Worm (Caenorhabditis elegans) whole organism, L3 larva: ENCODE results near the gene Y48A6B.3.

ENCODE experiments used
- R02D3.7 ChIP-seq: fragments of 150-350 bp; optimal IDR thresholded peaks from 2 replicates; lab custom pipeline; 2014; ENCODE audit warnings: missing biosample characterization, missing genetic modification characterization
- ZK546.5 ChIP-seq: sonication (generic microtip); optimal IDR thresholded peaks from 2 replicates; lab custom pipeline; 2017; ENCODE audit warnings: missing biosample characterization, missing genetic modification characterization
- aly-2 ChIP-seq: fragments of 150-350 bp; optimal IDR thresholded peaks from 2 replicates; lab custom pipeline; 2014; ENCODE audit warnings: missing biosample characterization, missing genetic modification characterization
- ama-1 ChIP-seq: fragments of 150-350 bp; optimal IDR thresholded peaks from 2 replicates; lab custom pipeline; 2018
- ceh-16 ChIP-seq: sonication (generic microtip); optimal IDR thresholded peaks from 2 replicates; lab custom pipeline; 2017; ENCODE audit warnings: missing biosample characterization, missing genetic modification characterization
- ceh-28 ChIP-seq: fragments of 150-350 bp; optimal IDR thresholded peaks from 2 replicates; lab custom pipeline; 2014; ENCODE audit warnings: missing biosample characterization, missing genetic modification reagents, missing genetic modification characterization
- ceh-82 ChIP-seq: fragments of 150-350 bp; optimal IDR thresholded peaks from 2 replicates; lab custom pipeline; 2014; ENCODE audit warnings: missing biosample characterization, missing genetic modification characterization
- ceh-9 ChIP-seq: sonication (generic microtip); optimal IDR thresholded peaks from 2 replicates; lab custom pipeline; 2018; ENCODE audit warnings: missing biosample characterization, missing genetic modification characterization
- daf-12 ChIP-seq: fragments of 150-350 bp; optimal IDR thresholded peaks from 2 replicates; lab custom pipeline; 2014; ENCODE audit warnings: missing biosample characterization, missing genetic modification reagents, missing genetic modification characterization
- egl-27 ChIP-seq: sonication (generic microtip); optimal IDR thresholded peaks from 4 replicates; lab custom pipeline; 2017; ENCODE audit warnings: missing biosample characterization, missing genetic modification reagents, missing genetic modification characterization
- egl-5 ChIP-seq: fragments of 150-350 bp; optimal IDR thresholded peaks from 2 replicates; lab custom pipeline; 2017; ENCODE audit warnings: missing biosample characterization, missing genetic modification reagents, missing genetic modification characterization, inconsistent platforms
- elt-1 ChIP-seq: fragments of 150-350 bp; optimal IDR thresholded peaks from 2 replicates; lab custom pipeline; 2014; ENCODE audit warnings: missing biosample characterization, missing genetic modification characterization
- elt-2 ChIP-seq: sonication (generic microtip); optimal IDR thresholded peaks from 2 replicates; lab custom pipeline; 2016; ENCODE audit warnings: missing genetic modification reagents, mild to moderate bottlenecking, missing genetic modification characterization, missing compliant biosample characterization
- elt-3 ChIP-seq, 3 experiments: fragments of 150-350 bp in 1 of 3; sonication (generic microtip) in 2 of 3; optimal IDR thresholded peaks; 2 replicates in 2 of 3; 4 replicates in 1 of 3; lab custom pipeline; 2014 to 2017; ENCODE audit warnings: missing biosample characterization in 3 of 3, missing genetic modification characterization in 3 of 3
- eor-1 ChIP-seq, 2 experiments: fragments of 150-350 bp; optimal IDR thresholded peaks; 2 replicates each; lab custom pipeline; 2014 to 2018; ENCODE audit warnings: missing biosample characterization in 2 of 2, missing genetic modification characterization in 2 of 2
- fkh-10 ChIP-seq: sonication (generic microtip); optimal IDR thresholded peaks from 2 replicates; lab custom pipeline; 2017; ENCODE audit warnings: missing biosample characterization, missing genetic modification reagents, missing genetic modification characterization
- fkh-2 ChIP-seq: fragments of 150-350 bp; optimal IDR thresholded peaks from 2 replicates; lab custom pipeline; 2014; ENCODE audit warnings: missing biosample characterization, missing genetic modification reagents, missing genetic modification characterization
- fos-1 ChIP-seq: fragments of 150-350 bp; optimal IDR thresholded peaks from 2 replicates; lab custom pipeline; 2014; ENCODE audit warnings: missing biosample characterization, missing genetic modification characterization
- hmg-11 ChIP-seq: sonication (generic microtip); optimal IDR thresholded peaks from 2 replicates; lab custom pipeline; 2016; ENCODE audit warnings: missing genetic modification characterization, missing compliant biosample characterization
- jun-1 ChIP-seq: fragments of 150-350 bp; optimal IDR thresholded peaks from 2 replicates; lab custom pipeline; 2014; ENCODE audit warnings: missing biosample characterization, missing genetic modification reagents, missing genetic modification characterization
- lin-15B ChIP-seq: fragments of 150-350 bp; optimal IDR thresholded peaks from 2 replicates; lab custom pipeline; 2014; ENCODE audit warnings: missing biosample characterization, missing genetic modification characterization
- lin-39 ChIP-seq: fragments of 150-350 bp; optimal IDR thresholded peaks from 2 replicates; lab custom pipeline; 2018; ENCODE audit warnings: missing biosample characterization, missing genetic modification reagents, missing genetic modification characterization
- lsy-12 ChIP-seq: sonication (generic microtip); optimal IDR thresholded peaks from 2 replicates; lab custom pipeline; 2016; ENCODE audit warnings: mild to moderate bottlenecking, missing genetic modification characterization, missing compliant biosample characterization
- mdl-1 ChIP-seq: fragments of 150-350 bp; optimal IDR thresholded peaks from 2 replicates; lab custom pipeline; 2014; ENCODE audit warnings: missing biosample characterization, missing genetic modification characterization
- mml-1 ChIP-seq: fragments of 150-350 bp; sonication (generic microtip); optimal IDR thresholded peaks from 3 replicates; lab custom pipeline; 2014; ENCODE audit warnings: missing biosample characterization, missing genetic modification characterization
- nfya-1 ChIP-seq: sonication (generic microtip); optimal IDR thresholded peaks from 2 replicates; lab custom pipeline; 2017; ENCODE audit warnings: missing genetic modification characterization, mild to moderate bottlenecking, missing compliant biosample characterization, antibody characterized with exemption, moderate library complexity; ENCODE audit not compliant: insufficient read depth
- nhr-11 ChIP-seq: fragments of 150-350 bp; optimal IDR thresholded peaks from 2 replicates; lab custom pipeline; 2014; ENCODE audit warnings: missing biosample characterization, missing genetic modification characterization
- nhr-12 ChIP-seq: fragments of 150-350 bp; optimal IDR thresholded peaks from 2 replicates; lab custom pipeline; 2014; ENCODE audit warnings: missing biosample characterization, missing genetic modification characterization
- nhr-23 ChIP-seq: fragments of 150-350 bp; optimal IDR thresholded peaks from 2 replicates; lab custom pipeline; 2014; ENCODE audit warnings: missing biosample characterization, missing genetic modification reagents, missing genetic modification characterization
- nhr-237 ChIP-seq: fragments of 150-350 bp; optimal IDR thresholded peaks from 2 replicates; lab custom pipeline; 2014; ENCODE audit warnings: missing biosample characterization, missing genetic modification characterization
- nhr-25 ChIP-seq: sonication (generic microtip); optimal IDR thresholded peaks from 2 replicates; lab custom pipeline; 2017; ENCODE audit warnings: missing biosample characterization, missing genetic modification characterization
- nhr-28 ChIP-seq: fragments of 150-350 bp; optimal IDR thresholded peaks from 2 replicates; lab custom pipeline; 2014; ENCODE audit warnings: missing biosample characterization, missing genetic modification characterization
- nhr-43 ChIP-seq: sonication (generic microtip); optimal IDR thresholded peaks from 2 replicates; lab custom pipeline; 2016; ENCODE audit warnings: mild to moderate bottlenecking, missing genetic modification characterization, missing compliant biosample characterization; ENCODE audit not compliant: poor library complexity, severe bottlenecking
- nhr-67 ChIP-seq: fragments of 150-350 bp; optimal IDR thresholded peaks from 2 replicates; lab custom pipeline; 2014; ENCODE audit warnings: missing biosample characterization, missing genetic modification characterization
- nhr-76 ChIP-seq: fragments of 150-350 bp; sonication (generic microtip); optimal IDR thresholded peaks from 5 replicates; lab custom pipeline; 2014; ENCODE audit warnings: missing biosample characterization, missing genetic modification characterization
- nhr-77 ChIP-seq: fragments of 150-350 bp; optimal IDR thresholded peaks from 2 replicates; lab custom pipeline; 2014; ENCODE audit warnings: missing biosample characterization, missing genetic modification characterization
- pha-4 ChIP-seq: fragments of 150-350 bp; optimal IDR thresholded peaks from 2 replicates; lab custom pipeline; 2014; ENCODE audit warnings: missing biosample characterization, missing genetic modification reagents, missing genetic modification characterization
- pqm-1 ChIP-seq: fragments of 150-350 bp; optimal IDR thresholded peaks from 2 replicates; lab custom pipeline; 2017; ENCODE audit warnings: missing biosample characterization, missing genetic modification characterization, inconsistent platforms
- sea-2 ChIP-seq: fragments of 150-350 bp; sonication (generic microtip); optimal IDR thresholded peaks from 4 replicates; lab custom pipeline; 2014; ENCODE audit warnings: missing biosample characterization, missing genetic modification reagents, missing genetic modification characterization
- skn-1 ChIP-seq: fragments of 150-350 bp; optimal IDR thresholded peaks from 2 replicates; lab custom pipeline; 2014; ENCODE audit warnings: missing biosample characterization, missing genetic modification characterization
- snpc-4 ChIP-seq: fragments of 150-350 bp; optimal IDR thresholded peaks from 2 replicates; lab custom pipeline; 2014; ENCODE audit warnings: missing biosample characterization, missing genetic modification characterization
- tbx-2 ChIP-seq: sonication (generic microtip); optimal IDR thresholded peaks from 2 replicates; lab custom pipeline; 2016; ENCODE audit warnings: mild to moderate bottlenecking, missing genetic modification characterization, missing compliant biosample characterization
- unc-39 ChIP-seq: sonication (generic microtip); optimal IDR thresholded peaks from 4 replicates; lab custom pipeline; 2017; ENCODE audit warnings: missing biosample characterization, missing genetic modification characterization
- unc-62 ChIP-seq: fragments of 150-350 bp; sonication (generic microtip); optimal IDR thresholded peaks from 4 replicates; lab custom pipeline; 2014; ENCODE audit warnings: missing biosample characterization, missing genetic modification reagents, missing genetic modification characterization
- zag-1 ChIP-seq: fragments of 150-350 bp; optimal IDR thresholded peaks from 2 replicates; lab custom pipeline; 2014; ENCODE audit warnings: missing biosample characterization, missing genetic modification characterization
- ztf-11 ChIP-seq: fragments of 150-350 bp; optimal IDR thresholded peaks from 2 replicates; lab custom pipeline; 2014; ENCODE audit warnings: missing biosample characterization, missing genetic modification characterization
- ztf-4 ChIP-seq: fragments of 150-350 bp; optimal IDR thresholded peaks from 2 replicates; lab custom pipeline; 2014; ENCODE audit warnings: missing biosample characterization, missing genetic modification characterization

Gene Y48A6B.3

DNA sequence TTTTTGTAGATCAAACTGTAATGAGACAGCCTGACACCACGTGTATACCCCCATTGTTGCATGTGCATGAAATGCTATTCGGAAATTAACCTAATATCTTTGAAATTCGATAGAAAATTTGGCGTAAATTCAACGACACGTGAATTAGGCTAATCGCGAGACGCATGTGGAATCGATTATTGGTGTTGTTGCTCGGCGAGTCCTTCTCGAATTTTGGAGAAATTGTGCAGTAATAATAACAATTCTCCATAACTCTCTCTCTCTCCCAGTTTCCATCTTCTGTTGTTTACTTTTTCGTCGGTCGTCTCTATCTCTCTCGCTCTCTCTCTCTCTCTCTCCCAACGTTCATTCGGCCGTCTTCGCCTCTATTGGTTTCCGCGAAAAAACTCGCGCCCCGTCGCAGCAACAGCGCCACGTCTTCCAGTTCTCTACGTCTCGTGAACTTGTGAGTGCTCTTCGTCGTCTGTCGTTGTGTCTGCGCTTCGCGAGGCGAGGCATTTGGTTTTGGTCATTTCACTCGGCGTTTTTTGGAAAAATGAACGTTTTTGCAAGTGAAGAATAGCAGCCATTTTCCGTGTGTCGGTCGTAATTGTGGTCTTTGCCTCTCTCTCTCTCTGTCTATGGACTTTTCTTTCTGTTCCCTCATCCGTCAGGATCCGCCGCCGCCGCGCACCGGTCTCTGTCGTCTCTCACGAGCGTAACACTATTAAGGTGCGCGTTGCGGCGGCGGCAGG, 46.7 kb downstream of the Y48A6B.3 start:
- TF ChIP-seq fos-1 (tag; lab: Kevin White, UChicago) (no peak), mml-1 (tag; lab: Kevin White, UChicago) (no peak), ceh-9 (tag; lab: Kevin White, UChicago) (no peak), aly-2 (tag; lab: Kevin White, UChicago) (no peak), elt-3 (tag; optimal IDR thresholded peaks at IDR 0.05; lab: Kevin White, UChicago) (no peak), nhr-25 (peak; percentile 78), mdl-1 (tag; lab: Kevin White, UChicago) (no peak), nhr-237 (tag; lab: Kevin White, UChicago) (no peak), nfya-1 (tag; lab: Kevin White, UChicago) (peak; percentile 92), fkh-2 (no peak), R02D3.7 (tag; lab: Kevin White, UChicago) (no peak), nhr-23 (tag; lab: Kevin White, UChicago) (peak; percentile 75), ZK546.5 (tag; lab: Kevin White, UChicago) (no peak), ceh-28 (tag; lab: Kevin White, UChicago) (peak; percentile 17), daf-12 (tag; lab: Kevin White, UChicago) (no peak), lin-15B (tag; lab: Kevin White, UChicago) (peak; percentile 53), ztf-4 (tag; lab: Kevin White, UChicago) (no peak), nhr-11 (tag; lab: Kevin White, UChicago) (no peak), jun-1 (tag; lab: Kevin White, UChicago) (peak; percentile 27), nhr-43 (tag; lab: Kevin White, UChicago) (no peak), nhr-67 (tag; lab: Kevin White, UChicago) (no peak), ceh-16 (no peak), eor-1 (tag; optimal IDR thresholded peaks at IDR 0.05; lab: Kevin White, UChicago) (no peak), elt-1 (tag; lab: Kevin White, UChicago) (no peak), lin-39 (tag; lab: Kevin White, UChicago) (peak; percentile 82), ztf-11 (tag; lab: Kevin White, UChicago) (no peak), nhr-28 (no peak), ceh-82 (tag; lab: Kevin White, UChicago) (no peak), skn-1 (tag; lab: Kevin White, UChicago) (no peak), nhr-12 (no peak), pha-4 (tag; lab: Kevin White, UChicago) (peak; percentile 92), hmg-11 (tag; lab: Kevin White, UChicago) (peak; percentile 72), unc-62 (no peak), nhr-77 (no peak), tbx-2 (no peak), egl-27 (tag; lab: Kevin White, UChicago) (peak; percentile 22), sea-2 (GFP tag; lab: Kevin White, UChicago) (no peak), egl-5 (peak; percentile 15), fkh-10 (no peak), nhr-76 (tag; lab: Kevin White, UChicago) (no peak), zag-1 (tag; lab: Kevin White, UChicago) (no peak), lsy-12 (tag; lab: Kevin White, UChicago) (no peak), unc-39 (tag; lab: Kevin White, UChicago) (no peak), snpc-4 (tag; lab: Kevin White, UChicago) (peak; percentile 46), ama-1 (lab: Kevin White, UChicago) (no peak), elt-2 (peak; percentile 44), pqm-1 (tag; lab: Kevin White, UChicago) (peak; percentile 52)
- TF ChIP-seq, all 47 proteins: peak for 14
